Worm (Caenorhabditis elegans) whole organism, young adult: ENCODE data around the gene C35A5.3.

Source experiments
- B0019.2 ChIP-seq: fragments of 200-800 bp; sonication (Bioruptor generic); conservative IDR thresholded peaks from 2 replicates; pipeline ENCODE4 v1.3.6; 2022; ENCODE audit warnings: missing genetic modification reagents, missing genetic modification characterization, missing compliant biosample characterization
- F33H1.4 ChIP-seq: fragments of 200-800 bp; sonication (Bioruptor generic); IDR thresholded peaks from 2 replicates; pipeline ENCODE4 v1.3.6; 2022; ENCODE audit warnings: missing genetic modification reagents, missing genetic modification characterization, missing compliant biosample characterization
- F39B2.1 ChIP-seq: fragments of 200-800 bp; sonication (Bioruptor generic); IDR thresholded peaks from 2 replicates; pipeline ENCODE4 v1.3.6; 2022; ENCODE audit warnings: missing genetic modification reagents, missing genetic modification characterization, missing compliant biosample characterization
- bed-1 ChIP-seq: fragments of 200-800 bp; sonication (Bioruptor generic); IDR thresholded peaks from 2 replicates; pipeline ENCODE4 v1.3.6; 2022; ENCODE audit warnings: missing genetic modification reagents, missing genetic modification characterization, missing compliant biosample characterization
- die-1 ChIP-seq: sonication (generic microtip); optimal IDR thresholded peaks from 2 replicates; lab custom pipeline; 2016; ENCODE audit warnings: missing genotype, mild to moderate bottlenecking, missing genetic modification characterization, missing compliant biosample characterization
- gei-17 ChIP-seq: fragments of 200-800 bp; sonication (Bioruptor generic); optimal IDR thresholded peaks from 2 replicates; lab custom pipeline; 2018; ENCODE audit warnings: mild to moderate bottlenecking, missing genetic modification characterization, missing compliant biosample characterization
- hlh-26 ChIP-seq: fragments of 200-800 bp; sonication (Bioruptor generic); conservative IDR thresholded peaks from 2 replicates; pipeline ENCODE4 v1.3.6; 2022; ENCODE audit warnings: missing genetic modification reagents, missing genetic modification characterization, missing compliant biosample characterization
- lsl-1 ChIP-seq: fragments of 200-800 bp; sonication (Bioruptor generic); optimal IDR thresholded peaks from 2 replicates; lab custom pipeline; 2018; ENCODE audit warnings: mild to moderate bottlenecking, missing genetic modification characterization, moderate library complexity, missing compliant biosample characterization
- pbrm-1 ChIP-seq: fragments of 200-800 bp; sonication (Bioruptor generic); IDR thresholded peaks from 2 replicates; pipeline ENCODE4 v1.3.6; 2022; ENCODE audit warnings: missing genetic modification reagents, missing genetic modification characterization, missing compliant biosample characterization
- pha-4 ChIP-seq: fragments of 150-350 bp; sonication (generic microtip); optimal IDR thresholded peaks from 2 replicates; lab custom pipeline; 2014; ENCODE audit warnings: missing biosample characterization, missing genetic modification reagents, missing genetic modification characterization
- unc-130 ChIP-seq: sonication (generic microtip); optimal IDR thresholded peaks from 2 replicates; lab custom pipeline; 2016; ENCODE audit warnings: missing genetic modification reagents, missing genetic modification characterization, missing compliant biosample characterization
- unc-62 ChIP-seq: fragments of 150-350 bp; optimal IDR thresholded peaks from 2 replicates; lab custom pipeline; 2014; ENCODE audit warnings: missing biosample characterization, missing genetic modification reagents, missing genetic modification characterization
- ztf-25 ChIP-seq: fragments of 200-800 bp; sonication (Bioruptor generic); IDR thresholded peaks from 2 replicates; pipeline ENCODE4 v1.3.6; 2022; ENCODE audit warnings: missing genetic modification reagents, missing genetic modification characterization, missing compliant biosample characterization

DNA sequence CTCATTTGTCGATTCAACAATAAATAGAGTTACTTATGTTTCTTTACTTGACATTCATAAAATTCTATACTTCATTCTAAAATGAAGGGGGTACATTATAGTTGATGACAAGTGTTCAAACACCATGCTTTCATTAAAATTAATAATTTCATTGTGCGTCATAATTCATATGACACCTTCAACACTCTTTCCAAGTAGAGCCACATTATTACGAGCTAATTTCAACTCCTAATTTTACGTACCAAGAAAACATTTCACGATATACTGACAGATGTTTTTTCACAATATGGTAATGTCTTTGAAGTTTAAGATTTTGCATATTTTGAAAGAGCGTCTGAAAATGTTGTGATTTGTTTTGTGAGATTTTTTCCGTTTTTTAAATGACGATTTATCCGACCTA is 35.7 kb downstream of the C35A5.3 start:
- TF ChIP-seq F39B2.1 (GFP tag; lab: Robert Waterston, UW), result no peak
- no peak for TF ChIP-seq F33H1.4 (GFP tag; lab: Robert Waterston, UW)
- no peak for TF ChIP-seq bed-1 (GFP tag; lab: Robert Waterston, UW)
- no peak for TF ChIP-seq pbrm-1 (GFP tag; lab: Robert Waterston, UW)
- TF ChIP-seq B0019.2 (GFP tag; lab: Robert Waterston, UW), result no peak
- TF ChIP-seq hlh-26 (GFP tag; lab: Robert Waterston, UW), result no peak
- no peak for TF ChIP-seq gei-17 (GFP tag; lab: Kevin White, UChicago)
- TF ChIP-seq unc-130 (GFP tag; lab: Kevin White, UChicago), result no peak
- TF ChIP-seq pha-4 (tag; lab: Kevin White, UChicago), result no peak
- TF ChIP-seq unc-62, result no peak
- no peak for TF ChIP-seq ztf-25
- TF ChIP-seq lsl-1, result no peak
- TF ChIP-seq die-1 (tag; lab: Kevin White, UChicago), result no peak
